Fruit fly (Drosophila melanogaster): Measurements from ENCODE around the gene BI-1.

BI-1 gene

dm6 chr3L:8308891-8309352 lies at the start of gene BI-1 (continued):
- TF ChIP-seq bab2 (GFP tag; optimal IDR thresholded peaks at IDR 0.05) (peak; percentile 27), MBD-R2 (GFP tag; IDR thresholded peaks at IDR 0.05) (peak; percentile 50), CG14710 (tag; optimal IDR thresholded peaks at IDR 0.05) (peak; percentile 82), CG9932 (GFP tag; IDR thresholded peaks at IDR 0.05) (peak; percentile 82), dpn (GFP tag; optimal IDR thresholded peaks at IDR 0.05) (peak; percentile 45 to 62), CG33557 (GFP tag; optimal IDR thresholded peaks at IDR 0.05) (peak; percentile 58), tna (GFP tag; IDR thresholded peaks at IDR 0.05; ENCODE audit: partially characterized antibody) (no peak), Doc3 (GFP tag; IDR thresholded peaks at IDR 0.05; ENCODE audit: partially characterized antibody) (no peak), Chrac-16 (GFP tag; optimal IDR thresholded peaks at IDR 0.05) (peak; percentile 35), ro (GFP tag; IDR thresholded peaks at IDR 0.05) (no peak), tin (GFP tag; optimal IDR thresholded peaks at IDR 0.05) (peak; percentile 69), CG6765 (GFP tag; optimal IDR thresholded peaks at IDR 0.05) (peak; percentile 56), HmgD (GFP tag; optimal IDR thresholded peaks at IDR 0.05) (no peak), BtbVII (GFP tag; optimal IDR thresholded peaks at IDR 0.05) (peak; percentile 73), CG14667 (GFP tag; IDR thresholded peaks at IDR 0.05) (no peak), CG10959 (GFP tag; IDR thresholded peaks at IDR 0.05) (no peak), CG3281 (GFP tag; optimal IDR thresholded peaks at IDR 0.05) (peak; percentile 82), B-H1 (GFP tag; IDR thresholded peaks at IDR 0.05) (no peak), tgo (GFP tag; IDR thresholded peaks at IDR 0.05) (peak; percentile 45; the same call in 2 of the 3 replicates), CG12942 (GFP tag; optimal IDR thresholded peaks at IDR 0.05) (peak; percentile 36), CG10366 (GFP tag; IDR thresholded peaks at IDR 0.05) (0 out of 2 replicates have a peak, but pooled peaks have one; percentile 7), fd96Cb (tag; optimal IDR thresholded peaks at IDR 0.05) (peak; percentile 24), Mad (GFP tag; optimal IDR thresholded peaks at IDR 0.05) (peak; percentile 27), CG2875 (GFP tag; optimal IDR thresholded peaks at IDR 0.05) (peak; percentile 15), CG11247 (GFP tag; IDR thresholded peaks at IDR 0.05) (no peak), croc (GFP tag; conservative IDR thresholded peaks at IDR 0.05) (peak; percentile 16; the same call in 1 of the 3 replicates), CG3995 (GFP tag; optimal IDR thresholded peaks at IDR 0.05) (peak; percentile 44), CG17568 (GFP tag; optimal IDR thresholded peaks at IDR 0.05) (peak; percentile 4), CG17912 (GFP tag; optimal IDR thresholded peaks at IDR 0.05) (no peak), fru (optimal IDR thresholded peaks at IDR 0.05) (no peak), Nf-YB (GFP tag; optimal IDR thresholded peaks at IDR 0.05) (peak; percentile 41), CG10274 (GFP tag; optimal IDR thresholded peaks at IDR 0.05) (peak; percentile 22), Taf1 (GFP tag; IDR thresholded peaks at IDR 0.05) (no peak), lmd (GFP tag; IDR thresholded peaks at IDR 0.05) (peak; percentile 54; the same call in 1 of the 2 replicates), gsb-n (tag; optimal IDR thresholded peaks at IDR 0.05) (no peak), tup (GFP tag; optimal IDR thresholded peaks at IDR 0.05) (peak; percentile 39), ewg (GFP tag; optimal IDR thresholded peaks at IDR 0.05) (peak; percentile 65), CG17802 (tag; optimal IDR thresholded peaks at IDR 0.05) (no peak), BEAF-32 (GFP tag; optimal IDR thresholded peaks at IDR 0.05) (peak; percentile 45), Adf1 (GFP tag; IDR thresholded peaks at IDR 0.05) (0 out of 2 replicates have a peak, but pooled peaks have one; percentile 18), CG12104 (GFP tag; optimal IDR thresholded peaks at IDR 0.05) (peak; percentile 75), CG10543 (GFP tag; optimal IDR thresholded peaks at IDR 0.05) (peak; percentile 78), ci (GFP tag; IDR thresholded peaks at IDR 0.05) (0 out of 3 replicates have a peak, but pooled peaks have one; percentile 17), Hsf (GFP tag; optimal IDR thresholded peaks at IDR 0.05) (peak; percentile 52), pho (GFP tag; optimal IDR thresholded peaks at IDR 0.05) (no peak), YL-1 (GFP tag; optimal IDR thresholded peaks at IDR 0.05) (peak; percentile 88), bsh (GFP tag; optimal IDR thresholded peaks at IDR 0.05) (peak in 1 of 2 experiments; percentile 50), slou (GFP tag; optimal IDR thresholded peaks at IDR 0.05) (peak; percentile 51), CG32532 (GFP tag; IDR thresholded peaks at IDR 0.05) (peak; percentile 43), CG18262 (tag; optimal IDR thresholded peaks at IDR 0.05) (peak; percentile 64), ara (GFP tag; IDR thresholded peaks at IDR 0.05) (no peak)
